Fruit fly (Drosophila melanogaster) whole organism, wandering third instar larva: ENCODE data around the gene CG32248.

Experiments
- Abd-B ChIP-seq: fragments of >200 bp; optimal IDR thresholded peaks from 2 replicates; lab custom pipeline; 2017; ENCODE audit warnings: missing biosample characterization, missing genetic modification characterization
- CG9705 ChIP-seq: fragments of 200-800 bp; sonication (Bioruptor generic); optimal IDR thresholded peaks from 2 replicates; lab custom pipeline; 2018; ENCODE audit warnings: missing biosample characterization, mild to moderate bottlenecking, missing genetic modification characterization
- CrebA ChIP-seq: fragments of 200-800 bp; sonication (Bioruptor generic); optimal IDR thresholded peaks from 2 replicates; lab custom pipeline; 2016; ENCODE audit warnings: missing biosample characterization, mild to moderate bottlenecking, missing genetic modification characterization, borderline replicate concordance
- Dif ChIP-seq: fragments of 200-275, 200-300 bp; sonication (Bioruptor generic); optimal IDR thresholded peaks from 2 replicates; lab custom pipeline; 2018; ENCODE audit warnings: missing biosample characterization, missing genetic modification characterization; ENCODE audit not compliant: partially characterized antibody
- GATAd ChIP-seq: sonication (Bioruptor generic); optimal IDR thresholded peaks from 2 replicates; lab custom pipeline; 2016; ENCODE audit warnings: missing biosample characterization, missing genetic modification characterization
- Hnf4 ChIP-seq: fragments of 200-800 bp; sonication (Bioruptor generic); optimal IDR thresholded peaks from 2 replicates; lab custom pipeline; 2016; ENCODE audit warnings: missing biosample characterization, mild to moderate bottlenecking, missing genetic modification characterization
- Hr78 ChIP-seq: fragments of >200 bp; optimal IDR thresholded peaks from 2 replicates; lab custom pipeline; 2017; ENCODE audit warnings: missing biosample characterization, missing genetic modification characterization
- Hr83 ChIP-seq: fragments of 200-300 bp; sonication (Bioruptor generic); optimal IDR thresholded peaks from 2 replicates; lab custom pipeline; 2016; ENCODE audit warnings: missing biosample characterization, mild to moderate bottlenecking, missing genetic modification characterization, moderate library complexity; ENCODE audit not compliant: poor library complexity, severe bottlenecking
- OdsH ChIP-seq: fragments of 200-800 bp; sonication (Bioruptor generic); optimal IDR thresholded peaks from 2 replicates; lab custom pipeline; 2016; ENCODE audit warnings: missing biosample characterization, mild to moderate bottlenecking, missing genetic modification characterization
- Rel ChIP-seq, 2 experiments: fragments of 200-800 bp; sonication (Bioruptor generic) in 1 of 2; optimal IDR thresholded peaks; 2 replicates in 1 of 2; 3 replicates in 1 of 2; lab custom pipeline; 2016 to 2019; ENCODE audit warnings: mild to moderate bottlenecking in 2 of 2, missing biosample characterization in 2 of 2, missing genetic modification characterization in 2 of 2, moderate library complexity in 1 of 2
- Sp1 ChIP-seq: fragments of 200-800 bp; sonication (Bioruptor generic); optimal IDR thresholded peaks from 3 replicates; lab custom pipeline; 2019; ENCODE audit warnings: missing biosample characterization, mild to moderate bottlenecking, missing genetic modification characterization, moderate library complexity
- Vsx2 ChIP-seq: fragments of 200-300, 225-300 bp; sonication (Bioruptor generic); optimal IDR thresholded peaks from 2 replicates; lab custom pipeline; 2018; ENCODE audit warnings: missing biosample characterization, missing genetic modification characterization; ENCODE audit not compliant: partially characterized antibody
- brk ChIP-seq: fragments of 200-800 bp; sonication (Bioruptor generic); optimal IDR thresholded peaks from 2 replicates; lab custom pipeline; 2016; ENCODE audit warnings: missing biosample characterization, mild to moderate bottlenecking, missing genetic modification characterization
- dmrt93B ChIP-seq: fragments of 200-800 bp; sonication (Bioruptor generic); optimal IDR thresholded peaks from 2 replicates; lab custom pipeline; 2018; ENCODE audit warnings: missing biosample characterization, mild to moderate bottlenecking, missing genetic modification characterization
- dsf ChIP-seq: sonication (Bioruptor generic); optimal IDR thresholded peaks from 2 replicates; lab custom pipeline; 2016; ENCODE audit warnings: missing biosample characterization, missing genetic modification characterization, borderline replicate concordance
- ey ChIP-seq: fragments of 200-800 bp; sonication (Bioruptor generic); optimal IDR thresholded peaks from 2 replicates; lab custom pipeline; 2016; ENCODE audit warnings: missing biosample characterization, missing genetic modification characterization
- foxo ChIP-seq, 2 experiments: fragments of 200-800 bp; sonication (Bioruptor generic); optimal IDR thresholded peaks; 2 replicates in 1 of 2; 3 replicates in 1 of 2; lab custom pipeline; 2016 to 2017; ENCODE audit warnings: missing biosample characterization in 2 of 2, missing genetic modification characterization in 2 of 2
- fru ChIP-seq: fragments of 200-800 bp; sonication (Bioruptor generic); optimal IDR thresholded peaks from 3 replicates; lab custom pipeline; 2016; ENCODE audit warnings: missing biosample characterization, mild to moderate bottlenecking, missing genetic modification characterization
- jim ChIP-seq: fragments of 175-275, 200-325 bp; sonication (Bioruptor generic); optimal IDR thresholded peaks from 2 replicates; lab custom pipeline; 2016; ENCODE audit warnings: missing biosample characterization, mild to moderate bottlenecking, missing genetic modification characterization
- pan ChIP-seq: fragments of >200 bp; optimal IDR thresholded peaks from 2 replicates; lab custom pipeline; 2017
- psq ChIP-seq: fragments of 200-800 bp; sonication (Bioruptor generic); optimal IDR thresholded peaks from 3 replicates; lab custom pipeline; 2017; ENCODE audit warnings: missing biosample characterization, mild to moderate bottlenecking, missing genetic modification characterization, moderate library complexity
- rgr ChIP-seq: fragments of 200-800 bp; sonication (Bioruptor generic); optimal IDR thresholded peaks from 3 replicates; lab custom pipeline; 2016; ENCODE audit warnings: missing biosample characterization, mild to moderate bottlenecking, missing genetic modification characterization
- sv ChIP-seq: fragments of 200-800 bp; sonication (Bioruptor generic); optimal IDR thresholded peaks from 3 replicates; lab custom pipeline; 2016; ENCODE audit warnings: missing biosample characterization, missing genetic modification characterization
- tai ChIP-seq: sonication (Bioruptor generic); optimal IDR thresholded peaks from 2 replicates; lab custom pipeline; 2016; ENCODE audit warnings: missing biosample characterization, missing genetic modification characterization
- usp ChIP-seq: fragments of >200 bp; optimal IDR thresholded peaks from 2 replicates; lab custom pipeline; 2017; ENCODE audit warnings: missing biosample characterization, missing genetic modification characterization
- woc ChIP-seq: sonication (Bioruptor generic); optimal IDR thresholded peaks from 2 replicates; lab custom pipeline; 2016; ENCODE audit warnings: missing biosample characterization, mild to moderate bottlenecking, missing genetic modification characterization

Gene CG32248

dm6 chr3L:4508307-4508706 lies 36.8 kb downstream of the CG32248 start, which contains the start of gene NT1:
Gene NT1, minus strand, starts transcription at chr3L:4508433.
- TF ChIP-seq sv (GFP tag; lab: Kevin White, UChicago) (no peak), dmrt93B (GFP tag; lab: Kevin White, UChicago) (no peak), pan (no peak), Vsx2 (GFP tag; lab: Kevin White, UChicago) (no peak), tai (no peak), Hnf4 (GFP tag; lab: Kevin White, UChicago) (no peak), woc (GFP tag; lab: Kevin White, UChicago) (no peak)

- TF ChIP-seq Abd-B (GFP tag; lab: Kevin White, UChicago) (no peak), usp (GFP tag; lab: Kevin White, UChicago) (no peak), sv (GFP tag; lab: Kevin White, UChicago) (no peak), Hnf4 (GFP tag; lab: Kevin White, UChicago) (no peak), Rel (GFP tag; optimal IDR thresholded peaks at IDR 0.05; lab: Kevin White, UChicago) (no peak), Rel (tag; optimal IDR thresholded peaks at IDR 0.05; lab: Kevin White, UChicago) (no peak)
Observed at dm6 chr3L:4508926-4509457, 37.4 kb downstream of the CG32248 start.

dm6 chr3L:4510317-4510716 lies 38.8 kb downstream of the CG32248 start:
- no peak for TF ChIP-seq jim (GFP tag; lab: Kevin White, UChicago)
- peak; percentile 16 for TF ChIP-seq brk

dm6 chr3L:4516378-4516777 lies 44.8 kb downstream of the CG32248 start:
- TF ChIP-seq dsf (GFP tag; lab: Kevin White, UChicago) (no peak), Hr78 (GFP tag; lab: Kevin White, UChicago) (no peak), Rel (GFP tag; optimal IDR thresholded peaks at IDR 0.05; lab: Kevin White, UChicago) (no peak), Rel (tag; optimal IDR thresholded peaks at IDR 0.05; lab: Kevin White, UChicago) (no peak), Vsx2 (GFP tag; lab: Kevin White, UChicago) (no peak), foxo (GFP tag; optimal IDR thresholded peaks at IDR 0.05; lab: Kevin White, UChicago) (no peak)
- TF ChIP-seq, all 38 proteins: peak for 0

- no peak for TF ChIP-seq OdsH (GFP tag; lab: Kevin White, UChicago)
- no peak for TF ChIP-seq CrebA (GFP tag; lab: Kevin White, UChicago)
- no peak for TF ChIP-seq Sp1 (GFP tag; lab: Kevin White, UChicago)
- TF ChIP-seq fru (GFP tag; lab: Kevin White, UChicago) = no peak
- TF ChIP-seq ey (GFP tag; lab: Kevin White, UChicago) = no peak
- no peak for TF ChIP-seq CG9705
- no peak for TF ChIP-seq jim (GFP tag; lab: Kevin White, UChicago)
- TF ChIP-seq Hr83 = no peak
- TF ChIP-seq GATAd (GFP tag; lab: Kevin White, UChicago) = no peak
- TF ChIP-seq psq = no peak
- no peak for TF ChIP-seq Dif (GFP tag; lab: Kevin White, UChicago)
Observed at dm6 chr3L:4519417-4519931, 47.9 kb downstream of the CG32248 start.

dm6 chr3L:4521809-4522208 lies 50.3 kb downstream of the CG32248 start:
- TF ChIP-seq rgr (GFP tag; lab: Kevin White, UChicago) = no peak
